Worm (Caenorhabditis elegans) whole organism, L1 larva: ENCODE data around the gene coa-7.
A peak's percentile ranks its signal among the peaks of the same experiment; 100 is the strongest.

Experiments
- C04F5.9 ChIP-seq: sonication (generic microtip); optimal IDR thresholded peaks from 2 replicates; lab custom pipeline; 2016; ENCODE audit warnings: missing genetic modification characterization, missing compliant biosample characterization
- C16A3.4 ChIP-seq: fragments of 150-350 bp; optimal IDR thresholded peaks from 2 replicates; lab custom pipeline; 2014; ENCODE audit warnings: missing biosample characterization, missing genetic modification characterization
- F16B12.6 ChIP-seq: fragments of 150-350 bp; optimal IDR thresholded peaks from 2 replicates; lab custom pipeline; 2014; ENCODE audit warnings: missing biosample characterization, missing genetic modification characterization
- alr-1 ChIP-seq: fragments of 200-800 bp; sonication (Bioruptor generic); optimal IDR thresholded peaks from 2 replicates; lab custom pipeline; 2018; ENCODE audit warnings: borderline replicate concordance, mild to moderate bottlenecking, missing genetic modification characterization, missing compliant biosample characterization
- ceh-8 ChIP-seq: fragments of 200-800 bp; sonication (Bioruptor generic); optimal IDR thresholded peaks from 2 replicates; lab custom pipeline; 2018; ENCODE audit warnings: mild to moderate bottlenecking, missing genetic modification characterization, moderate library complexity, missing compliant biosample characterization
- ces-1 ChIP-seq: fragments of 150-350 bp; optimal IDR thresholded peaks from 2 replicates; lab custom pipeline; 2014; ENCODE audit warnings: missing biosample characterization, missing genetic modification reagents, missing genetic modification characterization
- dpl-1 ChIP-seq, 3 experiments: fragments of 150-350 bp in 2 of 3; sonication (generic microtip) in 1 of 3; optimal IDR thresholded peaks; 2 replicates each; lab custom pipeline; 2014 to 2017; ENCODE audit warnings: missing biosample characterization in 3 of 3, missing genetic modification characterization in 3 of 3, missing genetic modification reagents in 3 of 3
- dsc-1 ChIP-seq: sonication (generic microtip); optimal IDR thresholded peaks from 2 replicates; lab custom pipeline; 2016; ENCODE audit warnings: mild to moderate bottlenecking, missing genetic modification characterization, missing compliant biosample characterization
- efl-1 ChIP-seq, 4 experiments: fragments of 150-350 bp; optimal IDR thresholded peaks in 3 of 4; peaks in 1 of 4; 1 replicate in 1 of 4; 2 replicates in 3 of 4; lab custom pipeline; 2014; ENCODE audit warnings: missing biosample characterization in 2 of 4, missing genetic modification characterization in 2 of 4, missing genetic modification reagents in 2 of 4
- egl-27 ChIP-seq, 2 experiments: fragments of 150-350 bp in 1 of 2; sonication (generic microtip); optimal IDR thresholded peaks; 3 replicates each; lab custom pipeline; 2017 to 2018; ENCODE audit warnings: missing biosample characterization in 2 of 2, missing genetic modification characterization in 2 of 2, missing genetic modification reagents in 2 of 2
- elt-2 ChIP-seq: sonication (generic microtip); optimal IDR thresholded peaks from 2 replicates; lab custom pipeline; 2016; ENCODE audit warnings: missing genetic modification characterization, mild to moderate bottlenecking, inconsistent platforms, missing compliant biosample characterization, missing genetic modification reagents
- elt-3 ChIP-seq, 6 experiments: fragments of 150-350 bp in 1 of 6; sonication (generic microtip); optimal IDR thresholded peaks; 2 replicates each; lab custom pipeline; 2017 to 2018; ENCODE audit warnings: missing biosample characterization in 6 of 6, missing genetic modification characterization in 6 of 6, inconsistent platforms in 1 of 6
- hlh-4 ChIP-seq: sonication (generic microtip); optimal IDR thresholded peaks from 2 replicates; lab custom pipeline; 2016; ENCODE audit warnings: mild to moderate bottlenecking, missing genetic modification characterization, missing compliant biosample characterization
- irx-1 ChIP-seq: sonication (generic microtip); optimal IDR thresholded peaks from 2 replicates; lab custom pipeline; 2016; ENCODE audit warnings: missing genetic modification characterization, missing compliant biosample characterization
- lin-14 ChIP-seq: fragments of 200-800 bp; sonication (Bioruptor generic); optimal IDR thresholded peaks from 2 replicates; lab custom pipeline; 2018; ENCODE audit warnings: mild to moderate bottlenecking, missing genetic modification characterization, moderate library complexity, missing compliant biosample characterization
- lin-35 ChIP-seq, 2 experiments: fragments of 150-350 bp; optimal IDR thresholded peaks; 2 replicates each; lab custom pipeline; 2014; ENCODE audit warnings: missing biosample characterization in 2 of 2, missing genetic modification characterization in 2 of 2, missing genetic modification reagents in 2 of 2
- lsy-2 ChIP-seq, 2 experiments: fragments of 150-350 bp; optimal IDR thresholded peaks; 2 replicates each; lab custom pipeline; 2014; ENCODE audit warnings: missing biosample characterization in 2 of 2, missing genetic modification characterization in 2 of 2
- mdl-1 ChIP-seq, 2 experiments: fragments of 150-350 bp; optimal IDR thresholded peaks; 2 replicates each; lab custom pipeline; 2014 to 2017; ENCODE audit warnings: missing biosample characterization in 2 of 2, missing genetic modification characterization in 2 of 2, inconsistent platforms in 1 of 2
- mep-1 ChIP-seq: fragments of 150-350 bp; optimal IDR thresholded peaks from 2 replicates; lab custom pipeline; 2014; ENCODE audit warnings: missing biosample characterization, missing genetic modification characterization
- nhr-19 ChIP-seq: fragments of 200-800 bp; sonication (Bioruptor generic); conservative IDR thresholded peaks from 2 replicates; pipeline ENCODE4 v1.3.6; 2022; ENCODE audit warnings: missing genetic modification characterization, missing compliant biosample characterization
- nhr-20 ChIP-seq: sonication (generic microtip); optimal IDR thresholded peaks from 2 replicates; lab custom pipeline; 2016; ENCODE audit warnings: mild to moderate bottlenecking, missing genetic modification characterization, missing compliant biosample characterization
- nhr-47 ChIP-seq: sonication (generic microtip); optimal IDR thresholded peaks from 2 replicates; lab custom pipeline; 2016; ENCODE audit warnings: mild to moderate bottlenecking, missing genetic modification characterization, moderate library complexity, missing compliant biosample characterization
- nhr-71 ChIP-seq: sonication (generic microtip); optimal IDR thresholded peaks from 2 replicates; lab custom pipeline; 2016; ENCODE audit warnings: mild to moderate bottlenecking, missing genetic modification characterization, moderate library complexity, missing compliant biosample characterization
- nhr-84 ChIP-seq: sonication (generic microtip); optimal IDR thresholded peaks from 2 replicates; lab custom pipeline; 2017; ENCODE audit warnings: missing biosample characterization, missing genetic modification characterization
- nhr-85 ChIP-seq: sonication (generic microtip); peaks from one replicate; lab custom pipeline; 2016; ENCODE audit warnings: missing genetic modification characterization, inconsistent platforms, missing compliant biosample characterization
- nhr-90 ChIP-seq: sonication (generic microtip); optimal IDR thresholded peaks from 2 replicates; lab custom pipeline; 2016; ENCODE audit warnings: mild to moderate bottlenecking, missing genetic modification characterization, missing compliant biosample characterization; ENCODE audit not compliant: poor library complexity
- rnt-1 ChIP-seq: sonication (generic microtip); optimal IDR thresholded peaks from 2 replicates; lab custom pipeline; 2016; ENCODE audit warnings: mild to moderate bottlenecking, missing genetic modification characterization, moderate library complexity, missing compliant biosample characterization
- skn-1 ChIP-seq: fragments of 150-350 bp; optimal IDR thresholded peaks from 2 replicates; lab custom pipeline; 2014; ENCODE audit warnings: missing biosample characterization, missing genetic modification characterization
- snpc-4 ChIP-seq: fragments of 150-350 bp; optimal IDR thresholded peaks from 2 replicates; lab custom pipeline; 2014; ENCODE audit warnings: missing biosample characterization, missing genetic modification characterization
- snu-23 ChIP-seq: sonication (generic microtip); optimal IDR thresholded peaks from 2 replicates; lab custom pipeline; 2016; ENCODE audit warnings: missing genetic modification characterization, missing compliant biosample characterization
- sox-4 ChIP-seq: sonication (generic microtip); optimal IDR thresholded peaks from 2 replicates; lab custom pipeline; 2016; ENCODE audit warnings: missing genetic modification characterization, missing compliant biosample characterization
- sup-37 ChIP-seq: fragments of 200-800 bp; sonication (Bioruptor generic); optimal IDR thresholded peaks from 2 replicates; lab custom pipeline; 2018; ENCODE audit warnings: mild to moderate bottlenecking, missing genetic modification characterization, missing compliant biosample characterization
- tbx-2 ChIP-seq: sonication (generic microtip); optimal IDR thresholded peaks from 2 replicates; lab custom pipeline; 2016; ENCODE audit warnings: missing genetic modification characterization, missing compliant biosample characterization
- tlp-1 ChIP-seq: fragments of 150-350 bp; optimal IDR thresholded peaks from 2 replicates; lab custom pipeline; 2014; ENCODE audit warnings: missing biosample characterization, missing genetic modification characterization
- unc-86 ChIP-seq: sonication (generic microtip); optimal IDR thresholded peaks from 2 replicates; lab custom pipeline; 2016; ENCODE audit warnings: missing genetic modification characterization, missing compliant biosample characterization
- vab-15 ChIP-seq: sonication (generic microtip); optimal IDR thresholded peaks from 2 replicates; lab custom pipeline; 2017; ENCODE audit warnings: missing genotype, mild to moderate bottlenecking, missing genetic modification characterization, missing compliant biosample characterization
- xbp-1 ChIP-seq: sonication (generic microtip); optimal IDR thresholded peaks from 2 replicates; lab custom pipeline; 2016; ENCODE audit warnings: missing genetic modification characterization, missing compliant biosample characterization
- zag-1 ChIP-seq: fragments of 150-350 bp; optimal IDR thresholded peaks from 2 replicates; lab custom pipeline; 2014; ENCODE audit warnings: missing biosample characterization, missing genetic modification characterization
- zip-4 ChIP-seq: fragments of 200-800 bp; sonication (Bioruptor generic); optimal IDR thresholded peaks from 2 replicates; lab custom pipeline; 2018; ENCODE audit warnings: mild to moderate bottlenecking, missing genetic modification characterization, moderate library complexity, missing compliant biosample characterization
- ztf-11 ChIP-seq, 2 experiments: sonication (generic microtip); optimal IDR thresholded peaks; 2 replicates each; lab custom pipeline; 2016 to 2017; ENCODE audit warnings: missing genetic modification characterization in 2 of 2, missing biosample characterization in 1 of 2, missing compliant biosample characterization in 1 of 2

The coa-7 gene

ce11 chrII:11646276-11646797, 4.6 kb downstream of the coa-7 start, which contains the start of gene ghi-1:
TSS of gene ghi-1 (plus strand) at chrII:11646747.
- TF ChIP-seq snu-23 (GFP tag; lab: Kevin White, UChicago) (peak; percentile 16), C04F5.9 (no peak), zag-1 (tag; lab: Kevin White, UChicago) (no peak), egl-27 (tag; optimal IDR thresholded peaks at IDR 0.05; lab: Kevin White, UChicago) (no peak), nhr-85 (tag; lab: Kevin White, UChicago) (peak; percentile 76), ztf-11 (tag; optimal IDR thresholded peaks at IDR 0.05; lab: Kevin White, UChicago) (no peak), tbx-2 (no peak), dsc-1 (tag; lab: Kevin White, UChicago) (no peak), elt-2 (tag; lab: Kevin White, UChicago) (peak; percentile 44), skn-1 (peak; percentile 10), unc-86 (no peak), nhr-90 (tag; lab: Kevin White, UChicago) (no peak), nhr-71 (tag; lab: Kevin White, UChicago) (peak; percentile 12), alr-1 (tag; lab: Kevin White, UChicago) (no peak), F16B12.6 (no peak), lin-35 (GFP tag; optimal IDR thresholded peaks at IDR 0.05; lab: Kevin White, UChicago) (peak in 1 of 2 experiments; percentile 38), sup-37 (no peak), rnt-1 (tag; lab: Kevin White, UChicago) (no peak), zip-4 (no peak), efl-1 (optimal IDR thresholded peaks at IDR 0.05; lab: Kevin White, UChicago) (no peak), efl-1 (GFP tag; optimal IDR thresholded peaks at IDR 0.05 in 1 of 2; lab: Kevin White, UChicago) (peak in 1 of 2 experiments; percentile 91), vab-15 (no peak), tlp-1 (tag; lab: Kevin White, UChicago) (no peak), ceh-8 (no peak), lsy-2 (tag; optimal IDR thresholded peaks at IDR 0.05; lab: Kevin White, UChicago) (peak in 1 of 2 experiments; percentile 53), nhr-47 (no peak), xbp-1 (no peak), sox-4 (tag; lab: Kevin White, UChicago) (no peak), snpc-4 (no peak), lin-14 (GFP tag; lab: Kevin White, UChicago) (peak; percentile 12), dpl-1 (GFP tag; optimal IDR thresholded peaks at IDR 0.05; lab: Kevin White, UChicago) (no peak), mep-1 (tag; lab: Kevin White, UChicago) (no peak), nhr-20 (tag; lab: Kevin White, UChicago) (peak; percentile 3), mdl-1 (tag; optimal IDR thresholded peaks at IDR 0.05; lab: Kevin White, UChicago) (peak in 1 of 2 experiments; percentile 29)

- TF ChIP-seq lin-14 (GFP tag; lab: Kevin White, UChicago) (peak; percentile 17), lsy-2 (tag; optimal IDR thresholded peaks at IDR 0.05; lab: Kevin White, UChicago) (peak in 1 of 2 experiments; percentile 4), nhr-85 (tag; lab: Kevin White, UChicago) (peak; percentile 75), hlh-4 (tag; lab: Kevin White, UChicago) (no peak)
Measured at ce11 chrII:11645383-11645782, 5.6 kb downstream of the coa-7 start.

ce11 chrII:11644535-11644934, 6.4 kb downstream of the coa-7 start:
- TF ChIP-seq vab-15 = no peak
- TF ChIP-seq nhr-19 (GFP tag; lab: Robert Waterston, UW) = 0 out of 2 replicates have a peak, but pooled peaks have one; percentile 3
- no peak for TF ChIP-seq nhr-84 (tag; lab: Kevin White, UChicago)
- peak in 1 of 6 experiments; percentile 45 for TF ChIP-seq elt-3 (tag; optimal IDR thresholded peaks at IDR 0.05; lab: Kevin White, UChicago)
- no peak for TF ChIP-seq elt-2 (tag; lab: Kevin White, UChicago)
- peak; percentile 3 for TF ChIP-seq nhr-20 (tag; lab: Kevin White, UChicago)
- TF ChIP-seq irx-1 (tag; lab: Kevin White, UChicago) = no peak
- no peak for TF ChIP-seq hlh-4 (tag; lab: Kevin White, UChicago)
- TF ChIP-seq mdl-1 (tag; optimal IDR thresholded peaks at IDR 0.05; lab: Kevin White, UChicago) = no peak
- peak; percentile 17 for TF ChIP-seq nhr-71 (tag; lab: Kevin White, UChicago)
- peak in 1 of 2 experiments; percentile 69 for TF ChIP-seq lsy-2 (tag; optimal IDR thresholded peaks at IDR 0.05; lab: Kevin White, UChicago)
- TF ChIP-seq ces-1 (GFP tag; lab: Kevin White, UChicago) = no peak
- TF ChIP-seq nhr-85 (tag; lab: Kevin White, UChicago) = peak; percentile 53
- no peak for TF ChIP-seq C16A3.4
